Fruit fly (Drosophila melanogaster): ENCODE measurements around the gene EMC2A.
"Not testable (repeated sequence)": the region's sequence is repeated elsewhere in the genome, so short reads cannot be mapped to it uniquely, and the experiment has no call there.

The EMC2A gene

dm6 chr3R:17007336-17007735 lies 11.5 kb upstream of the EMC2A start:
- TF ChIP-seq noc (tag; optimal IDR thresholded peaks at IDR 0.05), result no peak

dm6 chr3R:17003468-17003867 lies 7.6 kb upstream of the EMC2A start:
- no peak for TF ChIP-seq noc (tag; optimal IDR thresholded peaks at IDR 0.05)

dm6 chr3R:17002218-17003110 lies 6.6 kb upstream of the EMC2A start, which contains the start of the genes Sf3a1 and Irc:
Gene Sf3a1 (minus strand): TSS chr3R:17002355.
Gene Irc (plus strand): TSS chr3R:17002875.
- TF ChIP-seq noc (tag; optimal IDR thresholded peaks at IDR 0.05), result no peak

dm6 chr3R:16992716-16993115 lies 3.2 kb downstream of the EMC2A start, which contains the start of gene CG31274:
Gene CG31274 (plus strand): TSS chr3R:16993016.
- TF ChIP-seq noc (tag; optimal IDR thresholded peaks at IDR 0.05), result not testable (repeated sequence)

dm6 chr3R:16991781-16992180 lies 4.1 kb downstream of the EMC2A start, which contains the start of gene EMC2B:
Gene EMC2B (minus strand): TSS chr3R:16991878.
- no peak for TF ChIP-seq noc (tag; optimal IDR thresholded peaks at IDR 0.05)

dm6 chr3R:16988514-16988913 lies 7.4 kb downstream of the EMC2A start, which contains the start of gene MESK4:
Gene MESK4 (plus strand): TSS chr3R:16988814.
- TF ChIP-seq noc (tag; optimal IDR thresholded peaks at IDR 0.05), result not testable (repeated sequence)

- TF ChIP-seq noc (tag; optimal IDR thresholded peaks at IDR 0.05), result no peak
Observed at dm6 chr3R:16987924-16988298, 8.0 kb downstream of the EMC2A start.

- no peak for TF ChIP-seq noc (tag; optimal IDR thresholded peaks at IDR 0.05)
Observed at dm6 chr3R:16987220-16987923, 8.5 kb downstream of the EMC2A start, which contains the start of gene CG18622. Gene CG18622 (minus strand): TSS chr3R:16987732.

dm6 chr3R:16986181-16987074 lies 9.4 kb downstream of the EMC2A start:
- TF ChIP-seq noc (tag; optimal IDR thresholded peaks at IDR 0.05), result peak; percentile 100

dm6 chr3R:16985547-16985946 lies 10.3 kb downstream of the EMC2A start:
- TF ChIP-seq noc (tag; optimal IDR thresholded peaks at IDR 0.05), result no peak

dm6 chr3R:16984221-16984620 lies 11.7 kb downstream of the EMC2A start:
- no peak for TF ChIP-seq noc (tag; optimal IDR thresholded peaks at IDR 0.05)

dm6 chr3R:16983001-16983400 lies 12.9 kb downstream of the EMC2A start:
- TF ChIP-seq noc (tag; optimal IDR thresholded peaks at IDR 0.05), result no peak

dm6 chr3R:16982108-16982707 lies 13.7 kb downstream of the EMC2A start, which contains the start of gene AhcyL2:
Gene AhcyL2 (minus strand): TSS chr3R:16982158.
- TF ChIP-seq noc (tag; optimal IDR thresholded peaks at IDR 0.05), result peak; percentile 86

dm6 chr3R:16980958-16981623 lies 14.8 kb downstream of the EMC2A start:
- TF ChIP-seq noc (tag; optimal IDR thresholded peaks at IDR 0.05), result no peak
